Worm (Caenorhabditis elegans) whole organism, late embryonic: ENCODE data around the gene srbc-76.
"Not testable (repeated sequence)": the region's sequence is repeated elsewhere in the genome, so short reads cannot be mapped to it uniquely, and the experiment has no call there.

Source experiments
- C08G9.2 ChIP-seq: sonication (generic microtip); optimal IDR thresholded peaks from 2 replicates; lab custom pipeline; 2016; ENCODE audit warnings: mild to moderate bottlenecking, missing genetic modification characterization, moderate library complexity, missing compliant biosample characterization
- C38D4.7 ChIP-seq: fragments of 200-800 bp; sonication (Bioruptor generic); optimal IDR thresholded peaks from 2 replicates; lab custom pipeline; 2018; ENCODE audit warnings: mild to moderate bottlenecking, missing genetic modification characterization, moderate library complexity, missing compliant biosample characterization
- F13H6.1 ChIP-seq: sonication (generic microtip); optimal IDR thresholded peaks from 2 replicates; lab custom pipeline; 2016; ENCODE audit warnings: missing genetic modification characterization, missing compliant biosample characterization
- K02D7.2 ChIP-seq: sonication (generic microtip); optimal IDR thresholded peaks from 2 replicates; lab custom pipeline; 2017; ENCODE audit warnings: mild to moderate bottlenecking, missing genetic modification characterization, missing compliant biosample characterization
- K09A11.1 ChIP-seq: sonication (generic microtip); optimal IDR thresholded peaks from 2 replicates; lab custom pipeline; 2017; ENCODE audit warnings: antibody characterized with exemption, mild to moderate bottlenecking, missing genetic modification characterization, missing compliant biosample characterization; ENCODE audit not compliant: insufficient read depth
- Y22D7AL.16 ChIP-seq: sonication (generic microtip); optimal IDR thresholded peaks from 2 replicates; lab custom pipeline; 2016; ENCODE audit warnings: missing genetic modification characterization, missing compliant biosample characterization
- ama-1 ChIP-seq: fragments of 150-350 bp; optimal IDR thresholded peaks from 2 replicates; lab custom pipeline; 2014
- ceh-18 ChIP-seq: sonication (generic microtip); optimal IDR thresholded peaks from 2 replicates; lab custom pipeline; 2016; ENCODE audit warnings: missing genetic modification characterization, missing compliant biosample characterization
- ceh-30 ChIP-seq: fragments of 150-350 bp; optimal IDR thresholded peaks from 2 replicates; lab custom pipeline; 2014; ENCODE audit warnings: missing biosample characterization, missing genetic modification characterization
- ceh-31 ChIP-seq: sonication (generic microtip); optimal IDR thresholded peaks from 2 replicates; lab custom pipeline; 2016; ENCODE audit warnings: missing genetic modification characterization, missing compliant biosample characterization
- ceh-48 ChIP-seq: sonication (generic microtip); optimal IDR thresholded peaks from 2 replicates; lab custom pipeline; 2016; ENCODE audit warnings: missing genetic modification characterization, inconsistent platforms, missing compliant biosample characterization
- ceh-6 ChIP-seq: fragments of 200-800 bp; sonication (Bioruptor generic); optimal IDR thresholded peaks from 2 replicates; lab custom pipeline; 2018; ENCODE audit warnings: mild to moderate bottlenecking, missing genetic modification characterization, missing compliant biosample characterization
- ceh-9 ChIP-seq: sonication (generic microtip); optimal IDR thresholded peaks from 2 replicates; lab custom pipeline; 2016; ENCODE audit warnings: mild to moderate bottlenecking, missing genetic modification characterization, inconsistent platforms, missing compliant biosample characterization
- dmd-4 ChIP-seq: sonication (generic microtip); optimal IDR thresholded peaks from 2 replicates; lab custom pipeline; 2016; ENCODE audit warnings: borderline replicate concordance, missing genetic modification characterization, missing compliant biosample characterization
- gmeb-2 ChIP-seq: sonication (generic microtip); optimal IDR thresholded peaks from 2 replicates; lab custom pipeline; 2016; ENCODE audit warnings: missing genetic modification characterization, inconsistent platforms, missing compliant biosample characterization
- hlh-13 ChIP-seq: fragments of 200-800 bp; sonication (Bioruptor generic); optimal IDR thresholded peaks from 2 replicates; lab custom pipeline; 2018; ENCODE audit warnings: mild to moderate bottlenecking, missing genetic modification characterization, missing compliant biosample characterization
- hlh-15 ChIP-seq: sonication (generic microtip); optimal IDR thresholded peaks from 2 replicates; lab custom pipeline; 2016; ENCODE audit warnings: missing genetic modification characterization, missing compliant biosample characterization
- hlh-30 ChIP-seq: sonication (generic microtip); optimal IDR thresholded peaks from 2 replicates; lab custom pipeline; 2017; ENCODE audit warnings: antibody characterized with exemption, missing genetic modification characterization, missing compliant biosample characterization; ENCODE audit not compliant: insufficient read depth
- hlh-6 ChIP-seq: sonication (generic microtip); optimal IDR thresholded peaks from 2 replicates; lab custom pipeline; 2016; ENCODE audit warnings: missing genotype, missing genetic modification characterization, missing compliant biosample characterization
- hlh-8 ChIP-seq: sonication (generic microtip); optimal IDR thresholded peaks from 2 replicates; lab custom pipeline; 2016; ENCODE audit warnings: missing genotype, missing genetic modification characterization, missing compliant biosample characterization
- lin-11 ChIP-seq: fragments of 200-800 bp; sonication (Bioruptor generic); optimal IDR thresholded peaks from 2 replicates; lab custom pipeline; 2018; ENCODE audit warnings: mild to moderate bottlenecking, missing genetic modification characterization, missing compliant biosample characterization
- mec-3 ChIP-seq: sonication (generic microtip); optimal IDR thresholded peaks from 2 replicates; lab custom pipeline; 2016; ENCODE audit warnings: borderline replicate concordance, missing genetic modification characterization, missing compliant biosample characterization
- nfya-1 ChIP-seq: sonication (generic microtip); optimal IDR thresholded peaks from 2 replicates; lab custom pipeline; 2017; ENCODE audit warnings: missing genetic modification characterization, mild to moderate bottlenecking, missing compliant biosample characterization, antibody characterized with exemption, moderate library complexity
- nhr-11 ChIP-seq: fragments of 150-350 bp; optimal IDR thresholded peaks from 2 replicates; lab custom pipeline; 2014; ENCODE audit warnings: missing biosample characterization, missing genetic modification characterization
- nhr-232 ChIP-seq: sonication (generic microtip); optimal IDR thresholded peaks from 2 replicates; lab custom pipeline; 2016; ENCODE audit warnings: missing genetic modification characterization, missing compliant biosample characterization
- npax-4 ChIP-seq: sonication (generic microtip); optimal IDR thresholded peaks from 2 replicates; lab custom pipeline; 2016; ENCODE audit warnings: missing genetic modification characterization, missing compliant biosample characterization
- pag-3 ChIP-seq: sonication (generic microtip); optimal IDR thresholded peaks from 2 replicates; lab custom pipeline; 2016; ENCODE audit warnings: missing compliant biosample characterization, missing genetic modification characterization, borderline replicate concordance
- pha-2 ChIP-seq: sonication (generic microtip); optimal IDR thresholded peaks from 2 replicates; lab custom pipeline; 2017; ENCODE audit warnings: mild to moderate bottlenecking, missing genetic modification characterization, missing compliant biosample characterization
- pros-1 ChIP-seq: fragments of 150-350 bp; optimal IDR thresholded peaks from 2 replicates; lab custom pipeline; 2014; ENCODE audit warnings: missing biosample characterization, missing genetic modification reagents, missing genetic modification characterization
- ref-2 ChIP-seq: sonication (generic microtip); optimal IDR thresholded peaks from 2 replicates; lab custom pipeline; 2016; ENCODE audit warnings: missing genetic modification characterization, missing compliant biosample characterization
- rnt-1 ChIP-seq: sonication (generic microtip); optimal IDR thresholded peaks from 2 replicates; lab custom pipeline; 2016; ENCODE audit warnings: missing genetic modification characterization, missing compliant biosample characterization
- sox-4 ChIP-seq: sonication (generic microtip); optimal IDR thresholded peaks from 2 replicates; lab custom pipeline; 2017; ENCODE audit warnings: mild to moderate bottlenecking, missing genetic modification characterization, inconsistent platforms, missing compliant biosample characterization
- tbx-7 ChIP-seq: sonication (generic microtip); optimal IDR thresholded peaks from 2 replicates; lab custom pipeline; 2016; ENCODE audit warnings: missing genotype, missing genetic modification characterization, missing compliant biosample characterization
- ttx-3 ChIP-seq: sonication (generic microtip); optimal IDR thresholded peaks from 2 replicates; lab custom pipeline; 2016; ENCODE audit warnings: missing genetic modification reagents, missing genetic modification characterization, missing compliant biosample characterization
- unc-3 ChIP-seq, 2 experiments: fragments of 200-800 bp in 1 of 2; sonication (Bioruptor generic) in 1 of 2; sonication (generic microtip) in 1 of 2; conservative IDR thresholded peaks in 1 of 2; optimal IDR thresholded peaks in 1 of 2; 2 replicates each; pipeline versions ENCODE4 v1.3.6 to Lab custom; 2016 to 2022; ENCODE audit warnings: missing compliant biosample characterization in 2 of 2, missing genetic modification characterization in 2 of 2, missing genetic modification reagents in 1 of 2
- unc-42 ChIP-seq: sonication (generic microtip); optimal IDR thresholded peaks from 2 replicates; lab custom pipeline; 2016; ENCODE audit warnings: missing genotype, missing genetic modification characterization, missing compliant biosample characterization
- unc-55 ChIP-seq: sonication (generic microtip); optimal IDR thresholded peaks from 2 replicates; lab custom pipeline; 2017; ENCODE audit warnings: missing biosample characterization, missing genetic modification reagents, missing genetic modification characterization
- unc-86 ChIP-seq: sonication (generic microtip); optimal IDR thresholded peaks from 2 replicates; lab custom pipeline; 2016; ENCODE audit warnings: missing genetic modification characterization, missing compliant biosample characterization
- zip-5 ChIP-seq: sonication (generic microtip); optimal IDR thresholded peaks from 2 replicates; lab custom pipeline; 2016; ENCODE audit warnings: missing genetic modification characterization, missing compliant biosample characterization
- ztf-16 ChIP-seq: sonication (generic microtip); optimal IDR thresholded peaks from 2 replicates; lab custom pipeline; 2017; ENCODE audit warnings: missing genetic modification characterization, missing compliant biosample characterization

The srbc-76 gene

DNA sequence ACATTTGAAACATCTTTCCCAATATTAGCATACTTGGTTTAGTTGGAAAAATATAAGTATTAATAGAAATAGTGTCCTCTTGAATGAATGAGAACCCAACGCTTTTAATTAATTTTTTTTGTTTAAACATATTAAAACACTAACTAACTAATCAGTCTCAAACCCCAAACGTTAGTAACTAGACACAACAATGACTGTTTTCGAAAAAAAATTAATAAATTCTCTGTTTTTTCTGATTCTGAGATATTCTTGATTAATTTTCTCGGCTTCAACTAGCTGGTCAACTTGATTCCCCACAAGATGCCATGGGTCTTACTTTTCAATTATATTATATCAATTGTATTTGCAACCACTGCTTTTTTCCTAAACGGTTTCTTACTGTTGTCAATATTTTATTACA lies at the start of gene srbc-76:
Gene srbc-76, plus strand, starts transcription at position 301 of the 400 bp plus-strand sequence.
- TF ChIP-seq pag-3 = no peak
- TF ChIP-seq hlh-8 = no peak
- no peak for TF ChIP-seq ceh-48 (tag; lab: Kevin White, UChicago)
- TF ChIP-seq ceh-9 (tag; lab: Kevin White, UChicago) = no peak
- TF ChIP-seq hlh-13 = no peak
- no peak for TF ChIP-seq C08G9.2
- no peak for TF ChIP-seq ztf-16 (tag; lab: Kevin White, UChicago)
- TF ChIP-seq zip-5 = no peak
- no peak for TF ChIP-seq nhr-232
- TF ChIP-seq ref-2 = no peak
- TF ChIP-seq nfya-1 (tag; lab: Kevin White, UChicago) = no peak
- TF ChIP-seq K09A11.1 (tag; lab: Kevin White, UChicago) = no peak
- TF ChIP-seq hlh-30 (tag; lab: Kevin White, UChicago) = no peak
- no peak for TF ChIP-seq ceh-6 (GFP tag; lab: Kevin White, UChicago)
- no peak for TF ChIP-seq pha-2
- no peak for TF ChIP-seq pros-1 (tag; lab: Kevin White, UChicago)
- TF ChIP-seq ceh-31 = no peak
- TF ChIP-seq ceh-30 = no peak
- TF ChIP-seq hlh-6 = no peak
- TF ChIP-seq ttx-3 = no peak

- not testable (repeated sequence) for TF ChIP-seq rnt-1; gmeb-2 (tag; lab: Kevin White, UChicago); K02D7.2
Observed at ce11 chrV:15207681-15208080, 44.5 kb upstream of the srbc-76 start, which contains the start of gene C41G6.12. TSS of gene C41G6.12 (minus strand) at chrV:15207781.

DNA sequence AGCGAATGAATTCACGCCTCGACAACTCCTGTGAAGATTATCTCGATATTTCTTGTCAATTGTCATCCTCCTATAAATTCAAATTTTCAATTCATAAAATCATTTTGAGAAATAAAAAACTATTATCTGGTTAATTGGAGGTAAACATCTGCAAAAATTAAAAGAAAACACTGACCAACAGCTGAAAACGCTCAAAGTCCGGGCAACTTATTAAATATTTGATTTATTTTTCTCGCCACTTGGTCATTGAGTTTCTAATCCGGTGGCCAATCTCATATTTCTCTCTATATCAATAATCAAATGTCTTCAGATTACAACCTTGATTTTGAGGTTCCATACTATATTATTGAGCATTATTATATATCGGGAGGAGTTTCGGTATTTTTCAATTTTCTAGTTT lies 40.3 kb upstream of the srbc-76 start, which contains the start of gene sri-24:
Gene sri-24, plus strand, starts transcription at position 301 of the 400 bp plus-strand sequence.
- TF ChIP-seq sox-4; Y22D7AL.16 (tag; lab: Kevin White, UChicago); unc-3 (GFP tag; conservative IDR thresholded peaks at IDR 0.05; lab: Robert Waterston, UW); unc-3 (tag; optimal IDR thresholded peaks at IDR 0.05; lab: Kevin White, UChicago): not testable (repeated sequence)
- TF ChIP-seq, all 69 proteins: peak for 0; not testable (repeated sequence) for 69

DNA sequence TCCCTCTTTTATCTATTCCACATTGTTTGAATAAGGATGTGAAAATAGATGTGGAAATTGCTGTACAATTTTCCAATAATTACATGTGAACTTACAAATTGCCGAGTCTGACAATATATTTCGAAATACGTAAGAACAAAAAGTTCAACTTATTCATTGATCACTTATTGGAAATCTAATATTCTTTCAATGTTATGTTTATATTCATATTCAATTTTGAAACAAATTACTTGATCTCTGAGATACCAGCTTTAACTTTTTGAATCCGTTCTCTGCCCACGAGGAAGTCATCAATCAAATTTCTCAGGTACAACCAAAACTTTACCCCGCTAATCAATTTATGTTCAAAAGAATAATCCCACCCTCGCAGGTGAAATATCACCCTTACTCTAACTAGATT lies 37.0 kb upstream of the srbc-76 start, which contains the start of gene sri-26:
Gene sri-26, plus strand, starts transcription at position 301 of the 400 bp plus-strand sequence.
- TF ChIP-seq lin-11 (tag; lab: Kevin White, UChicago); pha-2; mec-3 (tag; lab: Kevin White, UChicago): not testable (repeated sequence)

ce11 chrV:15216705-15217104 lies 35.5 kb upstream of the srbc-76 start, which contains the start of gene sri-25:
TSS of gene sri-25 (plus strand) at chrV:15217005.
- TF ChIP-seq hlh-15 (tag; lab: Kevin White, UChicago) = no peak
- TF ChIP-seq unc-86 = no peak
- no peak for TF ChIP-seq F13H6.1 (tag; lab: Kevin White, UChicago)
- no peak for TF ChIP-seq ceh-18 (tag; lab: Kevin White, UChicago)
- no peak for TF ChIP-seq ceh-6 (GFP tag; lab: Kevin White, UChicago)
- no peak for TF ChIP-seq hlh-13
- TF ChIP-seq hlh-6 = no peak
- no peak for TF ChIP-seq ref-2
- no peak for TF ChIP-seq gmeb-2 (tag; lab: Kevin White, UChicago)
- no peak for TF ChIP-seq npax-4 (tag; lab: Kevin White, UChicago)
- TF ChIP-seq dmd-4 (tag; lab: Kevin White, UChicago) = no peak
- no peak for TF ChIP-seq tbx-7 (tag; lab: Kevin White, UChicago)
- no peak for TF ChIP-seq nhr-11 (tag; lab: Kevin White, UChicago)
- TF ChIP-seq unc-42 (tag; lab: Kevin White, UChicago) = no peak
- no peak for TF ChIP-seq C38D4.7 (GFP tag; lab: Kevin White, UChicago)
- TF ChIP-seq ama-1 (lab: Kevin White, UChicago) = no peak
- TF ChIP-seq unc-55 (GFP tag; lab: Kevin White, UChicago) = no peak
